Worm (Caenorhabditis elegans) whole organism, young adult: ENCODE results near the gene clec-66.

Experiments used
- F57A8.1 ChIP-seq: fragments of 200-800 bp; sonication (Bioruptor generic); optimal IDR thresholded peaks from 2 replicates; lab custom pipeline; 2018; ENCODE audit warnings: mild to moderate bottlenecking, missing genetic modification characterization, moderate library complexity, missing compliant biosample characterization
- nhr-90 ChIP-seq: sonication (generic microtip); optimal IDR thresholded peaks from 2 replicates; lab custom pipeline; 2016; ENCODE audit warnings: missing genotype, mild to moderate bottlenecking, missing genetic modification characterization, missing compliant biosample characterization

DNA sequence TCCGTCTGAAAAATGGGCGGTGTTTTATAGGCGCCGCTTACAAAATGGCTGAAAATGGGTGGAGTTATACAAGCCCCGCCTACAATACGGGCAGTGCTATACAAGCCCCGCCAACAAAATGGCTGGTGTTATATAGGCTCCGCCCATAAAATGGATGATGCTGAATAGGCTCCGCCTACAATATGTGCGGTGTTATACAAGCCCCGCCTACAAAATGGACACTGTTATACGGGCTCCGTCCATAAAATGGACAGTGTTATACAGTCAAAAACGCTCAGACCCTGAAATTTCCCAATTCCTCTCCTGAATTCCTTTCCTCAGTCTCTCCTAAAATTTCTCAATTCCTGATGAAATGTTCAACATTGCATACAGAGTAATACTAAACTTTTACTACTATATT is 38.1 kb upstream of the clec-66 start:
- TF ChIP-seq F57A8.1 (GFP tag; lab: Kevin White, UChicago) = no peak
- TF ChIP-seq nhr-90 = no peak
